Worm (Caenorhabditis elegans): ENCODE results near the gene M01F1.4.

M01F1.4 gene

DNA sequence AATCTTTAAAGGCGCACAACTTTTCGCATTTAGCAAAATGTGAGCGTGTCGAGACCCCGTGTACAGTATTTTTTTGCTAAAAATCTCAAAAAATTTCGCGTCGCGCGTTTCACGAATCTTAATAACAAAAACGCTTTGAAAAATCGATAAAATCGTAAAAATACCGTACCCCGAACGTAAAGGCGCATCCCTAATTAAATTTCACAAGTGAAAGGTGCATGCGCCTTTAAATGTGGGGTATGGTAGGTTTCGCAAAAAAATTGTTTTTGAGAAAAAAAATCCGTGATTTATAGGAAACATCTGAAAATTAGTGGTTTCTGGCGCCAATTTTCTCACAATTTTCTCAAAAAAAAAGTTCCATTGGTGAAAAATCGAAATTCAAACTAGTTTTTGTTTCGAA is 24.4 kb upstream of the M01F1.4 start:
- TF ChIP-seq F33H1.4 (GFP tag; IDR thresholded peaks at IDR 0.05), result peak; percentile 48
- TF ChIP-seq nhr-90 (tag; optimal IDR thresholded peaks at IDR 0.05), result no peak
- TF ChIP-seq let-607 (tag; optimal IDR thresholded peaks at IDR 0.05), result no peak
- TF ChIP-seq somi-1 (GFP tag; optimal IDR thresholded peaks at IDR 0.05), result no peak
- TF ChIP-seq ceh-79 (tag; optimal IDR thresholded peaks at IDR 0.05), result no peak
- no peak for TF ChIP-seq him-1 (tag; optimal IDR thresholded peaks at IDR 0.05)
- TF ChIP-seq madf-8 (GFP tag; conservative IDR thresholded peaks at IDR 0.05), result peak; percentile 50
- no peak for TF ChIP-seq ekl-4 (GFP tag; IDR thresholded peaks at IDR 0.05)
- no peak for TF ChIP-seq ztf-22 (GFP tag; optimal IDR thresholded peaks at IDR 0.05)
- TF ChIP-seq akir-1 (GFP tag; optimal IDR thresholded peaks at IDR 0.05), result no peak
- TF ChIP-seq nhr-80 (tag; optimal IDR thresholded peaks at IDR 0.05), result no peak
- TF ChIP-seq Y53F4B.3 (GFP tag; IDR thresholded peaks at IDR 0.05), result no peak
- TF ChIP-seq hmg-20 (GFP tag; IDR thresholded peaks at IDR 0.05), result no peak
- no peak for TF ChIP-seq ccch-3 (GFP tag; optimal IDR thresholded peaks at IDR 0.05)
- TF ChIP-seq ceh-91 (GFP tag; IDR thresholded peaks at IDR 0.05), result peak; percentile 46; the same call in 1 of the 2 replicates
- TF ChIP-seq atf-7 (tag; optimal IDR thresholded peaks at IDR 0.05), result no peak
- no peak for TF ChIP-seq unc-62 (GFP tag; optimal IDR thresholded peaks at IDR 0.05)
- TF ChIP-seq tbp1 (GFP tag; optimal IDR thresholded peaks at IDR 0.05), result no peak
- no peak for TF ChIP-seq cebp-2 (GFP tag; IDR thresholded peaks at IDR 0.05)
- TF ChIP-seq attf-6 (GFP tag; IDR thresholded peaks at IDR 0.05), result no peak
- TF ChIP-seq aptf-3 (GFP tag; IDR thresholded peaks at IDR 0.05), result no peak
- TF ChIP-seq lin-35 (GFP tag; optimal IDR thresholded peaks at IDR 0.05), result no peak
- TF ChIP-seq egl-44 (GFP tag; IDR thresholded peaks at IDR 0.05), result no peak
- TF ChIP-seq ceh-100 (GFP tag; IDR thresholded peaks at IDR 0.05), result peak; percentile 67
- no peak for TF ChIP-seq repo-1 (tag; optimal IDR thresholded peaks at IDR 0.05)
- no peak for TF ChIP-seq die-1 (tag; optimal IDR thresholded peaks at IDR 0.05)
- TF ChIP-seq ztf-25 (GFP tag; IDR thresholded peaks at IDR 0.05), result no peak
- TF ChIP-seq nfyb-1 (GFP tag; IDR thresholded peaks at IDR 0.05), result no peak
- TF ChIP-seq nhr-27 (tag; optimal IDR thresholded peaks at IDR 0.05), result no peak
- TF ChIP-seq F23B12.7 (tag; optimal IDR thresholded peaks at IDR 0.05; ENCODE audit: insufficient read depth), result no peak
- no peak for TF ChIP-seq B0019.2 (GFP tag; conservative IDR thresholded peaks at IDR 0.05)
- no peak for TF ChIP-seq C06A6.2 (GFP tag; conservative IDR thresholded peaks at IDR 0.05)
- TF ChIP-seq lin-40 (tag; optimal IDR thresholded peaks at IDR 0.05), result no peak
- no peak for TF ChIP-seq nhr-120 (GFP tag; IDR thresholded peaks at IDR 0.05)
- no peak for TF ChIP-seq B0261.1 (tag; optimal IDR thresholded peaks at IDR 0.05)
- TF ChIP-seq xnd-1 (tag; optimal IDR thresholded peaks at IDR 0.05), result peak; percentile 84
- TF ChIP-seq Y79H2A.3 (GFP tag; conservative IDR thresholded peaks at IDR 0.05), result no peak
- TF ChIP-seq tlf-1 (GFP tag; optimal IDR thresholded peaks at IDR 0.05), result no peak
- TF ChIP-seq mes-4 (tag; optimal IDR thresholded peaks at IDR 0.05), result no peak
- no peak for TF ChIP-seq F57C9.4 (tag; optimal IDR thresholded peaks at IDR 0.05)
- no peak for TF ChIP-seq ZK185.1 (tag; optimal IDR thresholded peaks at IDR 0.05; ENCODE audit: poor library complexity, severe bottlenecking)
- TF ChIP-seq snpc-1.3 (tag; optimal IDR thresholded peaks at IDR 0.05; ENCODE audit: insufficient read depth), result no peak
- no peak for TF ChIP-seq tbx-9 (tag; optimal IDR thresholded peaks at IDR 0.05; ENCODE audit: borderline replicate concordance)
- no peak for TF ChIP-seq sptf-2 (GFP tag; optimal IDR thresholded peaks at IDR 0.05)
- TF ChIP-seq Y56A3A.18 (GFP tag; IDR thresholded peaks at IDR 0.05), result no peak
- peak; percentile 96 for TF ChIP-seq lsl-1 (GFP tag; optimal IDR thresholded peaks at IDR 0.05)
- no peak for TF ChIP-seq F37B4.10 (GFP tag; IDR thresholded peaks at IDR 0.05)
- TF ChIP-seq lin-54 (GFP tag; optimal IDR thresholded peaks at IDR 0.05), result peak; percentile 31
- no peak for TF ChIP-seq hlh-26 (GFP tag; conservative IDR thresholded peaks at IDR 0.05)
